Fruit fly (Drosophila melanogaster) ovary, adult (tissue): ENCODE measurements around the gene AdoR.

Experiments
- CG17801 ChIP-seq: fragments of 200-800 bp; optimal IDR thresholded peaks from 2 replicates; lab custom pipeline; 2019; ENCODE audit warnings: missing biosample characterization, mild to moderate bottlenecking, missing genetic modification characterization, moderate library complexity; ENCODE audit not compliant: partially characterized antibody

AdoR gene

dm6 chr3R:30149506-30149905, at the start of gene AdoR:
Gene AdoR (minus strand): TSS chr3R:30149606.
- no peak for TF ChIP-seq CG17801 (GFP tag; lab: Kevin White, UChicago)

dm6 chr3R:30198793-30199192, 49.4 kb upstream of the AdoR start:
- no peak for TF ChIP-seq CG17801 (GFP tag; lab: Kevin White, UChicago)

dm6 chr3R:30197796-30198195, 48.4 kb upstream of the AdoR start:
- no peak for TF ChIP-seq CG17801 (GFP tag; lab: Kevin White, UChicago)

- no peak for TF ChIP-seq CG17801 (GFP tag; lab: Kevin White, UChicago)
Observed at dm6 chr3R:30196128-30196527, 46.7 kb upstream of the AdoR start, which contains the start of gene CG15531. Gene CG15531 (minus strand): TSS chr3R:30196228.

dm6 chr3R:30195606-30196049, 46.2 kb upstream of the AdoR start:
- TF ChIP-seq CG17801 (GFP tag; lab: Kevin White, UChicago) = peak; percentile 59

- TF ChIP-seq CG17801 (GFP tag; lab: Kevin White, UChicago) = no peak
Observed at dm6 chr3R:30193826-30194225, 44.4 kb upstream of the AdoR start.

- peak; percentile 45 for TF ChIP-seq CG17801 (GFP tag; lab: Kevin White, UChicago)
Observed at dm6 chr3R:30191462-30191874, 42.1 kb upstream of the AdoR start.

dm6 chr3R:30191047-30191446, 41.6 kb upstream of the AdoR start, which contains the start of gene CG9747:
Gene CG9747 (minus strand): TSS chr3R:30191252.
- no peak for TF ChIP-seq CG17801 (GFP tag; lab: Kevin White, UChicago)

- TF ChIP-seq CG17801 (GFP tag; lab: Kevin White, UChicago) = no peak
Observed at dm6 chr3R:30189836-30190235, 40.4 kb upstream of the AdoR start.

dm6 chr3R:30189398-30189797, 40.0 kb upstream of the AdoR start:
- TF ChIP-seq CG17801 (GFP tag; lab: Kevin White, UChicago) = peak; percentile 14

- TF ChIP-seq CG17801 (GFP tag; lab: Kevin White, UChicago) = no peak
Observed at dm6 chr3R:30183872-30184271, 34.5 kb upstream of the AdoR start.

- no peak for TF ChIP-seq CG17801 (GFP tag; lab: Kevin White, UChicago)
Observed at dm6 chr3R:30179934-30180333, 30.5 kb upstream of the AdoR start, which contains the start of gene Bet5. Gene Bet5 (plus strand): TSS chr3R:30180232.

- no peak for TF ChIP-seq CG17801 (GFP tag; lab: Kevin White, UChicago)
Observed at dm6 chr3R:30177494-30177893, 28.1 kb upstream of the AdoR start, which contains the start of the genes CG1983 and CG15530. Gene CG1983 (minus strand): TSS chr3R:30177700. Gene CG15530 (plus strand): TSS chr3R:30177877.

- no peak for TF ChIP-seq CG17801 (GFP tag; lab: Kevin White, UChicago)
Observed at dm6 chr3R:30176314-30176713, 26.9 kb upstream of the AdoR start.

dm6 chr3R:30175045-30175589, 25.7 kb upstream of the AdoR start:
- no peak for TF ChIP-seq CG17801 (GFP tag; lab: Kevin White, UChicago)
